Fruit fly (Drosophila melanogaster): ENCODE measurements around the gene CG32694.

DNA sequence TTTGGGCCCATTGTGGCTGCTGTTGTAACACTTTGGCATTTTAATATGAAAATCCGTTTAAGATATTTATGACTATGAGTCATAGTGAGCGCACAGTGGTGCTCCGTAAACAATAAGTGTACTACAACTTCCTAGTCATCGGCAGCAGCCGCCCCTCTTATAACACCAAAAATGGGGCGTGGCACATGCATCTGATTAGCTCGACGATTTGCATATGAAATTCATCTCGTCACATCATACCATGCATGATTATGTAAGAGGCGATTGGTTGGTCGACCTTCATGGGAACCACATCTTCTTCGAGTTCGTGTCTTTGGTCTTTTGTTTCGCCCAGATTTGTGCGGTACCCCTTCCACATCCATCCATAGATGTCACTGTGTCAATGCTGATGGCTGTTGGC lies 40.2 kb downstream of the CG32694 start:
- TF ChIP-seq Crg-1 (GFP tag; optimal IDR thresholded peaks at IDR 0.05) = no peak
- TF ChIP-seq ovo (GFP tag; optimal IDR thresholded peaks at IDR 0.05) = no peak
- TF ChIP-seq CG11617 (GFP tag; optimal IDR thresholded peaks at IDR 0.05) = no peak
